Fruit fly (Drosophila melanogaster) whole organism, embryonic: Measurements from ENCODE around the gene fz4.

ENCODE experiments used
- CG12155 ChIP-seq: fragments of 200-800 bp; sonication (Bioruptor generic); optimal IDR thresholded peaks from 3 replicates; lab custom pipeline; 2016; ENCODE audit warnings: missing biosample characterization, missing genetic modification characterization
- CG12769 ChIP-seq: fragments of 200-800 bp; sonication (Bioruptor generic); optimal IDR thresholded peaks from 2 replicates; lab custom pipeline; 2019; ENCODE audit warnings: missing biosample characterization, mild to moderate bottlenecking, missing genetic modification characterization, moderate library complexity
- CG15479 ChIP-seq: fragments of 200-800 bp; sonication (Bioruptor generic); optimal IDR thresholded peaks from 3 replicates; lab custom pipeline; 2019; ENCODE audit warnings: missing biosample characterization, mild to moderate bottlenecking, missing genetic modification characterization, moderate library complexity
- CG17359 ChIP-seq: fragments of 200-800 bp; sonication (Bioruptor generic); optimal IDR thresholded peaks from 3 replicates; lab custom pipeline; 2018; ENCODE audit warnings: missing biosample characterization, mild to moderate bottlenecking, missing genetic modification characterization, moderate library complexity
- CG2116 ChIP-seq: fragments of 200-800 bp; sonication (Bioruptor generic); optimal IDR thresholded peaks from 3 replicates; lab custom pipeline; 2018; ENCODE audit warnings: missing biosample characterization, mild to moderate bottlenecking, missing genetic modification characterization
- CG32772 ChIP-seq: fragments of 200-800 bp; sonication (Bioruptor generic); IDR thresholded peaks from 2 replicates; pipeline ENCODE4 v1.3.6; 2022; ENCODE audit warnings: missing biosample characterization, missing genetic modification characterization
- CG33213 ChIP-seq: fragments of 200-800 bp; sonication (Bioruptor generic); optimal IDR thresholded peaks from 3 replicates; lab custom pipeline; 2016; ENCODE audit warnings: missing biosample characterization, missing genetic modification characterization
- CG3838 ChIP-seq: fragments of 200-800 bp; sonication (Bioruptor generic); optimal IDR thresholded peaks from 3 replicates; lab custom pipeline; 2016; ENCODE audit warnings: missing biosample characterization, missing genetic modification characterization
- CG4617 ChIP-seq: fragments of 200-800 bp; sonication (Bioruptor generic); optimal IDR thresholded peaks from 3 replicates; lab custom pipeline; 2016; ENCODE audit warnings: missing biosample characterization, missing genetic modification characterization, borderline replicate concordance
- CG6175 ChIP-seq: fragments of 200-800 bp; sonication (Bioruptor generic); IDR thresholded peaks from 3 replicates; pipeline ENCODE4 v1.3.6; 2022; ENCODE audit warnings: missing biosample characterization, missing genetic modification characterization
- Dref ChIP-seq: fragments of 200-800 bp; sonication (Bioruptor generic); IDR thresholded peaks from 2 replicates; pipeline ENCODE4 v1.3.6; 2022; ENCODE audit warnings: missing biosample characterization, missing genetic modification characterization
- Med ChIP-seq: fragments of 200-800 bp; sonication (Bioruptor generic); peaks from one replicate; lab custom pipeline; 2016; ENCODE audit warnings: missing biosample characterization, missing genetic modification characterization, mild to moderate bottlenecking, inconsistent platforms, moderate library complexity
- Pdp1 ChIP-seq, 2 experiments: fragments of 200-800 bp; sonication (Bioruptor generic); optimal IDR thresholded peaks; 3 replicates each; lab custom pipeline; 2016; ENCODE audit warnings: missing biosample characterization in 2 of 2, missing genetic modification characterization in 2 of 2, mild to moderate bottlenecking in 1 of 2, moderate library complexity in 1 of 2
- Sry-δ ChIP-seq: fragments of 200-800 bp; sonication (Bioruptor generic); optimal IDR thresholded peaks from 2 replicates; lab custom pipeline; 2016; ENCODE audit warnings: missing biosample characterization, missing genetic modification characterization
- Trl ChIP-seq, 3 experiments: fragments of >200 bp in 2 of 3; fragments of 200-800 bp in 1 of 3; sonication (Bioruptor generic) in 1 of 3; optimal IDR thresholded peaks; 2 replicates in 1 of 3; 3 replicates in 2 of 3; lab custom pipeline; 2016 to 2017; ENCODE audit warnings: missing biosample characterization in 1 of 3, missing genetic modification characterization in 1 of 3
- YL-1 ChIP-seq: fragments of 200-800 bp; sonication (Bioruptor generic); optimal IDR thresholded peaks from 3 replicates; lab custom pipeline; 2017; ENCODE audit warnings: missing biosample characterization, mild to moderate bottlenecking, missing genetic modification characterization
- ase ChIP-seq: fragments of 200-800 bp; sonication (Bioruptor generic); IDR thresholded peaks from 3 replicates; pipeline ENCODE4 v1.3.6; 2022; ENCODE audit warnings: missing biosample characterization, missing genetic modification characterization
- bsh ChIP-seq, 2 experiments: fragments of 200-800 bp; sonication (Bioruptor generic); optimal IDR thresholded peaks; 2 replicates each; lab custom pipeline; 2017 to 2018; ENCODE audit warnings: mild to moderate bottlenecking in 2 of 2, missing biosample characterization in 2 of 2, missing genetic modification characterization in 2 of 2, moderate library complexity in 1 of 2
- cg ChIP-seq: fragments of 200-800 bp; sonication (Bioruptor generic); optimal IDR thresholded peaks from 3 replicates; lab custom pipeline; 2019; ENCODE audit warnings: missing biosample characterization, mild to moderate bottlenecking, missing genetic modification characterization, moderate library complexity
- chinmo ChIP-seq: fragments of 200-800 bp; sonication (Bioruptor generic); IDR thresholded peaks from 4 replicates; pipeline ENCODE4 v1.3.6; 2022; ENCODE audit warnings: missing biosample characterization, missing genetic modification characterization; ENCODE audit not compliant: partially characterized antibody
- chm ChIP-seq: fragments of 200-800 bp; sonication (Bioruptor generic); IDR thresholded peaks from 2 replicates; pipeline ENCODE4 v1.3.6; 2022; ENCODE audit warnings: missing biosample characterization, missing genetic modification characterization
- ci ChIP-seq: fragments of 200-800 bp; sonication (Bioruptor generic); IDR thresholded peaks from 3 replicates; pipeline ENCODE4 v1.3.6; 2022; ENCODE audit warnings: missing biosample characterization, missing genetic modification characterization
- exex ChIP-seq: fragments of 200-800 bp; sonication (Bioruptor generic); optimal IDR thresholded peaks from 4 replicates; lab custom pipeline; 2018; ENCODE audit warnings: missing biosample characterization, mild to moderate bottlenecking, missing genetic modification characterization, moderate library complexity
- fru ChIP-seq: fragments of >200 bp; optimal IDR thresholded peaks from 2 replicates; lab custom pipeline; 2017
- ham ChIP-seq: fragments of 200-800 bp; sonication (Bioruptor generic); IDR thresholded peaks from 2 replicates; pipeline ENCODE4 v1.3.6; 2022; ENCODE audit warnings: missing biosample characterization, missing genetic modification characterization
- kay ChIP-seq: fragments of 200-800 bp; sonication (Bioruptor generic); optimal IDR thresholded peaks from 2 replicates; lab custom pipeline; 2016; ENCODE audit warnings: missing biosample characterization, missing genetic modification characterization
- nerfin-1 ChIP-seq: fragments of 200-800 bp; sonication (Bioruptor generic); optimal IDR thresholded peaks from 3 replicates; lab custom pipeline; 2019; ENCODE audit warnings: missing biosample characterization, mild to moderate bottlenecking, missing genetic modification characterization, moderate library complexity
- nom ChIP-seq: fragments of 200-800 bp; sonication (Bioruptor generic); optimal IDR thresholded peaks from 2 replicates; lab custom pipeline; 2017; ENCODE audit warnings: missing biosample characterization, missing genetic modification characterization, mild to moderate bottlenecking, moderate library complexity, missing genetic modification reagents
- prd ChIP-seq, 3 experiments: fragments of >200 bp in 2 of 3; fragments of 200-800 bp in 1 of 3; sonication (Bioruptor generic) in 1 of 3; optimal IDR thresholded peaks in 2 of 3; IDR thresholded peaks in 1 of 3; 2 replicates in 2 of 3; 3 replicates in 1 of 3; pipeline versions ENCODE4 v1.3.6 to Lab custom; 2017 to 2022; ENCODE audit warnings: missing biosample characterization in 1 of 3, missing genetic modification characterization in 1 of 3
- pros ChIP-seq: fragments of 200-800 bp; sonication (Bioruptor generic); optimal IDR thresholded peaks from 3 replicates; lab custom pipeline; 2019; ENCODE audit warnings: missing biosample characterization, mild to moderate bottlenecking, missing genetic modification characterization, moderate library complexity
- rib ChIP-seq: fragments of 200-800 bp; sonication (Bioruptor generic); IDR thresholded peaks from 2 replicates; pipeline ENCODE4 v1.3.6; 2022; ENCODE audit warnings: missing biosample characterization, missing genetic modification characterization
- schlank ChIP-seq: fragments of 200-800 bp; sonication (Bioruptor generic); optimal IDR thresholded peaks from 2 replicates; lab custom pipeline; 2018; ENCODE audit warnings: missing biosample characterization, mild to moderate bottlenecking, missing genetic modification characterization
- sd ChIP-seq: fragments of 200-800 bp; sonication (Bioruptor generic); optimal IDR thresholded peaks from 3 replicates; lab custom pipeline; 2018; ENCODE audit warnings: missing biosample characterization, mild to moderate bottlenecking, missing genetic modification characterization, moderate library complexity
- sna ChIP-seq: fragments of 200-800 bp; sonication (Bioruptor generic); IDR thresholded peaks from 2 replicates; pipeline ENCODE4 v1.3.6; 2022; ENCODE audit warnings: missing biosample characterization, missing genetic modification characterization; ENCODE audit not compliant: partially characterized antibody
- sob ChIP-seq: fragments of 200-800 bp; sonication (Bioruptor generic); IDR thresholded peaks from 2 replicates; pipeline ENCODE4 v1.3.6; 2022; ENCODE audit warnings: missing biosample characterization, missing genetic modification characterization
- sqz ChIP-seq: fragments of 200-800 bp; sonication (Bioruptor generic); optimal IDR thresholded peaks from 3 replicates; lab custom pipeline; 2018; ENCODE audit warnings: missing biosample characterization, mild to moderate bottlenecking, missing genetic modification characterization
- zf30C ChIP-seq: fragments of 200-800 bp; sonication (Bioruptor generic); optimal IDR thresholded peaks from 3 replicates; lab custom pipeline; 2018; ENCODE audit warnings: missing biosample characterization, mild to moderate bottlenecking, missing genetic modification characterization

Gene fz4

DNA sequence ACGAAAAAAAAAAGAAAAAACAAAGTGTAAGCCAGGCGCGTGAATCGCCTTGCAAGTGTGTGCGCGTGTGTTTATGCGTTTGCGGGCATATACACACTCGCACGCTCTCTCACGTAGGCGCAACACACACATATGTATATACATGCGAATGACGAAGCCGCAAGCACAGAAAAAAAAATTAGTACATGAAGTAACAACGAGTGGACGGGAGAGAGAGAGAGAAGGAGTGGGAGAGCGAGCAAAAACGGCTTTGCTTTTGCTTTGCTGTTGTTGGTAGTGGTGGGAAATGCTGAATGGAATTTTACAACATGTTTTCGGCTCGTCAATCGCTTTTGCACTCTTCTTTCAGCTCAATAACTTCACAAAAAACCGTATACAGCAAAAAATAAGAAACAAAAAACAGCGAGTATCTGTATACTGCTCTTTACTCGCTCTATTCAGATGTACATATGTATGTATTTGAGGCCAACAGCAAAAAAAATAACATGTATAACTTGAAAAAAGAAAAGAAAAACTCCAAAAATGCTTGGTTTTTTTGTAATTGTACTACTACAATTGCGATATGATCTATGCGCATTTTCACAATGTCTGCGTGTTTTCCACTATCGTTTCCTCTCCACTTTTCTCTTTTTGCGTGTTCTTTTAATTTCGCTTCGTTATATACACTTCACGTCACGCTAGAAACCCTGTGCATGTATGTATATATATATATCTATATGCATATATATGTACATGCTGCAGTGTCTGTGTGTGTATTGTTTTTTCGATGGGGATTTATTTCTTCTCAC lies 12.9 kb downstream of the fz4 start:
- TF ChIP-seq CG15479 (GFP tag; lab: Kevin White, UChicago) (peak; percentile 25), nerfin-1 (tag; lab: Kevin White, UChicago) (peak; percentile 26), CG33213 (GFP tag; lab: Kevin White, UChicago) (no peak), Sry-δ (GFP tag; lab: Kevin White, UChicago) (peak; percentile 16), CG12155 (peak; percentile 95), prd (optimal IDR thresholded peaks at IDR 0.05; lab: Kevin White, UChicago) (no peak), prd (GFP tag; IDR thresholded peaks at IDR 0.05; lab: Robert Waterston, UW) (no peak), YL-1 (GFP tag; lab: Kevin White, UChicago) (peak; percentile 46), ham (GFP tag; lab: Robert Waterston, UW) (no peak), CG12769 (tag; lab: Kevin White, UChicago) (peak; percentile 12), sob (0 out of 2 replicates have a peak, but pooled peaks have one; percentile 9), Med (GFP tag; lab: Kevin White, UChicago) (peak; percentile 53), schlank (tag; lab: Kevin White, UChicago) (no peak), ci (GFP tag; lab: Robert Waterston, UW) (peak; percentile 50; the same call in 2 of the 3 replicates), pros (GFP tag; lab: Kevin White, UChicago) (no peak), CG32772 (GFP tag; lab: Robert Waterston, UW) (peak; percentile 54), chinmo (0 out of 4 replicates have a peak, but pooled peaks have one; percentile 86), zf30C (GFP tag; lab: Kevin White, UChicago) (peak; percentile 7), CG4617 (peak; percentile 16), kay (GFP tag; lab: Kevin White, UChicago) (peak; percentile 19), sd (peak; percentile 54), nom (GFP tag; lab: Kevin White, UChicago) (peak; percentile 61), exex (tag; lab: Kevin White, UChicago) (no peak), Pdp1 (GFP tag; optimal IDR thresholded peaks at IDR 0.05; lab: Kevin White, UChicago) (no peak), chm (GFP tag; lab: Robert Waterston, UW) (0 out of 2 replicates have a peak, but pooled peaks have one; percentile 49), CG2116 (GFP tag; lab: Kevin White, UChicago) (no peak), sqz (GFP tag; lab: Kevin White, UChicago) (peak; percentile 94), Trl (optimal IDR thresholded peaks at IDR 0.05; lab: Kevin White, UChicago) (peak; percentile 76 to 88), Trl (GFP tag; optimal IDR thresholded peaks at IDR 0.05; lab: Kevin White, UChicago) (no peak), fru (lab: Kevin White, UChicago) (peak; percentile 20), sna (GFP tag; lab: Robert Waterston, UW) (0 out of 2 replicates have a peak, but pooled peaks have one; percentile 20), Dref (GFP tag; lab: Robert Waterston, UW) (no peak), cg (peak; percentile 88), CG17359 (tag; lab: Kevin White, UChicago) (peak; percentile 55), ase (no peak), CG6175 (GFP tag; lab: Robert Waterston, UW) (0 out of 3 replicates have a peak, but pooled peaks have one; percentile 31), rib (GFP tag; lab: Robert Waterston, UW) (peak; percentile 42; the same call in 1 of the 2 replicates), bsh (GFP tag; optimal IDR thresholded peaks at IDR 0.05; lab: Kevin White, UChicago) (peak in 1 of 2 experiments; percentile 74), CG3838 (GFP tag; lab: Kevin White, UChicago) (no peak)
